Worm (Caenorhabditis elegans): Measurements from ENCODE around the gene mrps-18.C.

DNA sequence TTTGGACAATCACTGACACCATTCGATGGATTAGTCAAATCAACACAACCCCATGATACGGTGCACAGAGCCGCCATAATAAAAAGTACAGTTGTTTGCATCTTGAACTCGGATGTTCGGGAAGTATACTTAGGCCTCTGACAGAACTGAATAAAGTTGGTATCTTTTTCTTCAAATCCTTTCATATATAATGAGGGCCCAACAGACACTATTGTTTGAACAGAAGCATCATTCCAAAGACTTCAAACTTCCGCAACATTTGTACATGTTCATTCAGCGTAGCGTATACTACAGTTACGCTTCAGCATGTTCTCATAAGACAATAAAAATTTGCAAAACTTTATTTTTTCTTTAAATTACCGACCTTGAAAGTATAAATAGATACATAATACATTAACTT lies 16.0 kb downstream of the mrps-18.C start, which contains the start of gene F41G3.19:
- TF ChIP-seq sox-2 (GFP tag; IDR thresholded peaks at IDR 0.05) (no peak), F13H6.1 (tag; optimal IDR thresholded peaks at IDR 0.05) (no peak), dmd-4 (tag; optimal IDR thresholded peaks at IDR 0.05; ENCODE audit: borderline replicate concordance) (no peak)

Measured in whole organism, late embryonic.